Fruit fly (Drosophila melanogaster) whole organism, wandering third instar larva: ENCODE measurements around the gene TwdlK.

Experiments
- Abd-B ChIP-seq: fragments of >200 bp; optimal IDR thresholded peaks from 2 replicates; lab custom pipeline; 2017; ENCODE audit warnings: missing biosample characterization, missing genetic modification characterization
- CG9705 ChIP-seq: fragments of 200-800 bp; sonication (Bioruptor generic); optimal IDR thresholded peaks from 2 replicates; lab custom pipeline; 2018; ENCODE audit warnings: missing biosample characterization, mild to moderate bottlenecking, missing genetic modification characterization
- N ChIP-seq: fragments of >200 bp; optimal IDR thresholded peaks from 2 replicates; lab custom pipeline; 2018; ENCODE audit warnings: missing biosample characterization, missing external identifiers, missing genetic modification characterization
- br ChIP-seq: fragments of 200-800 bp; sonication (Bioruptor generic); optimal IDR thresholded peaks from 2 replicates; lab custom pipeline; 2016; ENCODE audit warnings: missing biosample characterization, missing genetic modification characterization
- ey ChIP-seq: fragments of 200-800 bp; sonication (Bioruptor generic); optimal IDR thresholded peaks from 2 replicates; lab custom pipeline; 2016; ENCODE audit warnings: missing biosample characterization, missing genetic modification characterization

DNA sequence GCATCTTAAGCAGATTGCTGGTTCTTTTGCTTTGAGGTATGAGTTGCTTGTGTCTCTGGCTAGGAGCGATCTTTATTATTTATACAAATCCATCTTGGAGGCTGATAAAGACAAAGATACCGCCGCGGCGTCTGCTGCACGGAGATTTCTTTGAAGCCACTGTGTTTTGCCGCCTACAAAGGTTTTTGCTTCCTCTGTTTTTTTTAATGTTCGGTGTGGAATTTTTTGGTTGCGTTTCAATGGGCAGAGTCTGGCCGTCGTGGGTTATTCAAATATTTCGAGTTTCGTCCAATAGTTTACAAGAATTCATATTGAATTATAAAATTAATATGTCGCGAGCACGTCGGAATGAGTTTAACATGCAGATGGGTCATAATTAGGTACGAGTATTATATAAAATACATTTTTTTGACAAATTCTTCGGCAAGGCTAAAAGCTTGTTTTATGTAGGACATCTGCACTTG is 5.0 kb downstream of the TwdlK start, which contains the start of gene TwdlB:
- TF ChIP-seq N (GFP tag; lab: Kevin White, UChicago) (no peak), ey (no peak), CG9705 (GFP tag; lab: Kevin White, UChicago) (no peak), Abd-B (GFP tag; lab: Kevin White, UChicago) (no peak), br (GFP tag; lab: Kevin White, UChicago) (no peak)
